Worm (Caenorhabditis elegans) whole organism, L1 larva: ENCODE results near the gene tbc-18.

Experiments used
- C04F5.9 ChIP-seq: sonication (generic microtip); optimal IDR thresholded peaks from 2 replicates; lab custom pipeline; 2016; ENCODE audit warnings: missing genetic modification characterization, missing compliant biosample characterization
- F16B12.6 ChIP-seq: fragments of 150-350 bp; optimal IDR thresholded peaks from 2 replicates; lab custom pipeline; 2014; ENCODE audit warnings: missing biosample characterization, missing genetic modification characterization
- Y116A8C.19 ChIP-seq: sonication (generic microtip); optimal IDR thresholded peaks from 2 replicates; lab custom pipeline; 2016; ENCODE audit warnings: missing compliant biosample characterization, missing genetic modification characterization, borderline replicate concordance
- ceh-63 ChIP-seq: fragments of 200-800 bp; sonication (Bioruptor generic); optimal IDR thresholded peaks from 2 replicates; lab custom pipeline; 2018; ENCODE audit warnings: mild to moderate bottlenecking, missing genetic modification characterization, missing compliant biosample characterization
- ceh-82 ChIP-seq, 3 experiments: fragments of 150-350 bp in 1 of 3; sonication (generic microtip) in 2 of 3; optimal IDR thresholded peaks; 2 replicates each; lab custom pipeline; 2014 to 2017; ENCODE audit warnings: missing biosample characterization in 3 of 3, missing genetic modification characterization in 3 of 3
- ceh-88 ChIP-seq: fragments of 200-800 bp; sonication (Bioruptor generic); IDR thresholded peaks from 2 replicates; pipeline ENCODE4 v1.3.6; 2022; ENCODE audit warnings: missing genetic modification characterization, missing compliant biosample characterization
- ces-1 ChIP-seq: fragments of 150-350 bp; optimal IDR thresholded peaks from 2 replicates; lab custom pipeline; 2014; ENCODE audit warnings: missing biosample characterization, missing genetic modification reagents, missing genetic modification characterization
- dsc-1 ChIP-seq: sonication (generic microtip); optimal IDR thresholded peaks from 2 replicates; lab custom pipeline; 2016; ENCODE audit warnings: mild to moderate bottlenecking, missing genetic modification characterization, missing compliant biosample characterization
- efl-3 ChIP-seq: fragments of 200-800 bp; sonication (Bioruptor generic); optimal IDR thresholded peaks from 2 replicates; lab custom pipeline; 2018; ENCODE audit warnings: mild to moderate bottlenecking, missing genetic modification characterization, missing compliant biosample characterization
- egl-13 ChIP-seq: sonication (generic microtip); optimal IDR thresholded peaks from 2 replicates; lab custom pipeline; 2016; ENCODE audit warnings: missing genotype, missing genetic modification reagents, missing genetic modification characterization, missing compliant biosample characterization
- elt-2 ChIP-seq: sonication (generic microtip); optimal IDR thresholded peaks from 2 replicates; lab custom pipeline; 2016; ENCODE audit warnings: missing genetic modification characterization, mild to moderate bottlenecking, inconsistent platforms, missing compliant biosample characterization, missing genetic modification reagents
- elt-3 ChIP-seq, 6 experiments: fragments of 150-350 bp in 1 of 6; sonication (generic microtip); optimal IDR thresholded peaks; 2 replicates each; lab custom pipeline; 2017 to 2018; ENCODE audit warnings: missing biosample characterization in 6 of 6, missing genetic modification characterization in 6 of 6, inconsistent platforms in 1 of 6
- ets-5 ChIP-seq: fragments of 200-800 bp; sonication (Bioruptor generic); IDR thresholded peaks from 2 replicates; pipeline ENCODE4 v1.3.6; 2022; ENCODE audit warnings: missing genetic modification characterization, missing compliant biosample characterization
- fos-1 ChIP-seq: fragments of 150-350 bp; optimal IDR thresholded peaks from 2 replicates; lab custom pipeline; 2014; ENCODE audit warnings: missing biosample characterization, missing genetic modification characterization
- grh-1 ChIP-seq: fragments of 200-800 bp; sonication (Bioruptor generic); IDR thresholded peaks from 2 replicates; pipeline ENCODE4 v1.3.6; 2022; ENCODE audit warnings: missing genetic modification reagents, missing genetic modification characterization, missing compliant biosample characterization
- hlh-17 ChIP-seq: fragments of 200-800 bp; sonication (Bioruptor generic); optimal IDR thresholded peaks from 2 replicates; lab custom pipeline; 2018; ENCODE audit warnings: missing genetic modification characterization, mild to moderate bottlenecking, missing compliant biosample characterization, moderate library complexity, borderline replicate concordance
- irx-1 ChIP-seq: sonication (generic microtip); optimal IDR thresholded peaks from 2 replicates; lab custom pipeline; 2016; ENCODE audit warnings: missing genetic modification characterization, missing compliant biosample characterization
- isw-1 ChIP-seq: fragments of 200-800 bp; sonication (Bioruptor generic); IDR thresholded peaks from 2 replicates; pipeline ENCODE4 v1.3.6; 2022; ENCODE audit warnings: missing genetic modification characterization, missing compliant biosample characterization
- jun-1 ChIP-seq: fragments of 150-350 bp; optimal IDR thresholded peaks from 2 replicates; lab custom pipeline; 2014; ENCODE audit warnings: missing biosample characterization, missing genetic modification reagents, missing genetic modification characterization
- lin-13 ChIP-seq: fragments of 150-350 bp; optimal IDR thresholded peaks from 2 replicates; lab custom pipeline; 2014; ENCODE audit warnings: missing biosample characterization, missing genetic modification reagents, missing genetic modification characterization
- lin-14 ChIP-seq: fragments of 200-800 bp; sonication (Bioruptor generic); optimal IDR thresholded peaks from 2 replicates; lab custom pipeline; 2018; ENCODE audit warnings: mild to moderate bottlenecking, missing genetic modification characterization, moderate library complexity, missing compliant biosample characterization
- lin-15B ChIP-seq: fragments of 150-350 bp; sonication (generic microtip); optimal IDR thresholded peaks from 3 replicates; lab custom pipeline; 2014; ENCODE audit warnings: missing biosample characterization, missing genetic modification characterization
- lin-35 ChIP-seq, 2 experiments: fragments of 150-350 bp; optimal IDR thresholded peaks; 2 replicates each; lab custom pipeline; 2014; ENCODE audit warnings: missing biosample characterization in 2 of 2, missing genetic modification characterization in 2 of 2, missing genetic modification reagents in 2 of 2
- lsy-2 ChIP-seq, 2 experiments: fragments of 150-350 bp; optimal IDR thresholded peaks; 2 replicates each; lab custom pipeline; 2014; ENCODE audit warnings: missing biosample characterization in 2 of 2, missing genetic modification characterization in 2 of 2
- nhr-11 ChIP-seq: fragments of 150-350 bp; optimal IDR thresholded peaks from 2 replicates; lab custom pipeline; 2014; ENCODE audit warnings: missing biosample characterization, missing genetic modification characterization
- nhr-12 ChIP-seq: sonication (generic microtip); optimal IDR thresholded peaks from 2 replicates; lab custom pipeline; 2017; ENCODE audit warnings: missing biosample characterization, missing genetic modification characterization
- nhr-20 ChIP-seq: sonication (generic microtip); optimal IDR thresholded peaks from 2 replicates; lab custom pipeline; 2016; ENCODE audit warnings: mild to moderate bottlenecking, missing genetic modification characterization, missing compliant biosample characterization
- nhr-28 ChIP-seq: fragments of 150-350 bp; optimal IDR thresholded peaks from 2 replicates; lab custom pipeline; 2014; ENCODE audit warnings: missing biosample characterization, missing genetic modification characterization
- nhr-76 ChIP-seq: sonication (generic microtip); optimal IDR thresholded peaks from 2 replicates; lab custom pipeline; 2017; ENCODE audit warnings: missing biosample characterization, missing genetic modification characterization
- nhr-77 ChIP-seq: fragments of 150-350 bp; optimal IDR thresholded peaks from 2 replicates; lab custom pipeline; 2014; ENCODE audit warnings: missing biosample characterization, missing genetic modification characterization
- nhr-84 ChIP-seq: sonication (generic microtip); optimal IDR thresholded peaks from 2 replicates; lab custom pipeline; 2017; ENCODE audit warnings: missing biosample characterization, missing genetic modification characterization
- nhr-85 ChIP-seq: sonication (generic microtip); peaks from one replicate; lab custom pipeline; 2016; ENCODE audit warnings: missing genetic modification characterization, inconsistent platforms, missing compliant biosample characterization
- pqm-1 ChIP-seq: sonication (generic microtip); optimal IDR thresholded peaks from 3 replicates; lab custom pipeline; 2017; ENCODE audit warnings: missing biosample characterization, missing genetic modification characterization
- snu-23 ChIP-seq: sonication (generic microtip); optimal IDR thresholded peaks from 2 replicates; lab custom pipeline; 2016; ENCODE audit warnings: missing genetic modification characterization, missing compliant biosample characterization
- sptf-1 ChIP-seq: fragments of 150-350 bp; optimal IDR thresholded peaks from 2 replicates; lab custom pipeline; 2014; ENCODE audit warnings: missing biosample characterization, missing genetic modification characterization
- sup-37 ChIP-seq: fragments of 200-800 bp; sonication (Bioruptor generic); optimal IDR thresholded peaks from 2 replicates; lab custom pipeline; 2018; ENCODE audit warnings: mild to moderate bottlenecking, missing genetic modification characterization, missing compliant biosample characterization
- unc-30 ChIP-seq: sonication (generic microtip); optimal IDR thresholded peaks from 2 replicates; lab custom pipeline; 2017; ENCODE audit warnings: missing biosample characterization, missing genetic modification characterization
- unc-62 ChIP-seq: fragments of 150-350 bp; optimal IDR thresholded peaks from 2 replicates; lab custom pipeline; 2014; ENCODE audit warnings: missing biosample characterization, missing genetic modification reagents, missing genetic modification characterization
- unc-98 ChIP-seq: fragments of 200-800 bp; sonication (Bioruptor generic); IDR thresholded peaks from 2 replicates; pipeline ENCODE4 v1.3.6; 2022; ENCODE audit warnings: missing genetic modification characterization, missing compliant biosample characterization
- xbp-1 ChIP-seq: sonication (generic microtip); optimal IDR thresholded peaks from 2 replicates; lab custom pipeline; 2016; ENCODE audit warnings: missing genetic modification characterization, missing compliant biosample characterization
- zag-1 ChIP-seq: fragments of 150-350 bp; optimal IDR thresholded peaks from 2 replicates; lab custom pipeline; 2014; ENCODE audit warnings: missing biosample characterization, missing genetic modification characterization
- ztf-4 ChIP-seq: fragments of 150-350 bp; optimal IDR thresholded peaks from 2 replicates; lab custom pipeline; 2014; ENCODE audit warnings: missing biosample characterization, missing genetic modification characterization

The tbc-18 gene

DNA sequence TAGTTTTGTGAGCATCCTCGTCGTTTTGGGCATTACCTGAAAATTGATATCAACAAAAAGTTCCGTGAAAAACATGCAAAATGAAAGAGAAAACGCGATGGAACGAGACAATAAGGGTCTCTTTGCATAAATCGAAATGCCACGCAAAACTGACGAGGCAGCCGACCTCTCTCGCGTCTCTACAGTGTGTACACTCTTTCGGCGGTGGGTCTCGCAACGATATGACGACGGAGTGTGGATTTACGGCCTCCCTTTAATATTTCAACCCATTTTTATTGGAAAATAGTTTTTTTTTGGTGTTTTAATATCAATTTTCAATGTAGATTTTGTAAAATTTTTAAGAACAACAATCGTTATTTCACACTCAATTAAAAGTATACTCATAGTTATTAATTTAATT lies 43.7 kb downstream of the tbc-18 start, which contains the start of gene tag-123 (continued):
- no peak for TF ChIP-seq egl-13 (tag; lab: Kevin White, UChicago)
- no peak for TF ChIP-seq ceh-88 (GFP tag; lab: Robert Waterston, UW)
- TF ChIP-seq grh-1, result no peak
- no peak for TF ChIP-seq ets-5
- TF ChIP-seq ces-1 (GFP tag; lab: Kevin White, UChicago), result no peak
- TF ChIP-seq snu-23 (GFP tag; lab: Kevin White, UChicago), result peak; percentile 70
- no peak for TF ChIP-seq unc-30 (tag; lab: Kevin White, UChicago)
- no peak for TF ChIP-seq irx-1 (tag; lab: Kevin White, UChicago)
- TF ChIP-seq xbp-1 (tag; lab: Kevin White, UChicago), result peak; percentile 69
- TF ChIP-seq nhr-12 (tag; lab: Kevin White, UChicago), result no peak
- peak; percentile 75 for TF ChIP-seq lin-14 (GFP tag; lab: Kevin White, UChicago)
- TF ChIP-seq nhr-76 (tag; lab: Kevin White, UChicago), result no peak
- TF ChIP-seq unc-98 (GFP tag; lab: Robert Waterston, UW), result no peak
- no peak for TF ChIP-seq unc-62 (GFP tag; lab: Kevin White, UChicago)
- TF ChIP-seq fos-1, result no peak
- no peak for TF ChIP-seq pqm-1 (tag; lab: Kevin White, UChicago)
- no peak for TF ChIP-seq jun-1 (tag; lab: Kevin White, UChicago)
- peak; percentile 63 for TF ChIP-seq nhr-20
- peak; percentile 29 for TF ChIP-seq isw-1 (GFP tag; lab: Robert Waterston, UW)
- TF ChIP-seq ztf-4 (tag; lab: Kevin White, UChicago), result no peak
- TF ChIP-seq sup-37 (GFP tag; lab: Kevin White, UChicago), result no peak
- no peak for TF ChIP-seq zag-1 (tag; lab: Kevin White, UChicago)
- TF ChIP-seq lsy-2 (tag; optimal IDR thresholded peaks at IDR 0.05; lab: Kevin White, UChicago), result peak; percentile 45 to 77
- TF ChIP-seq dsc-1 (tag; lab: Kevin White, UChicago), result peak; percentile 17
- TF ChIP-seq efl-3, result no peak
- TF ChIP-seq elt-3 (tag; optimal IDR thresholded peaks at IDR 0.05; lab: Kevin White, UChicago), result peak in 1 of 6 experiments; percentile 16
- TF ChIP-seq nhr-85 (tag; lab: Kevin White, UChicago), result peak; percentile 74
- TF ChIP-seq lin-13 (GFP tag; lab: Kevin White, UChicago), result peak; percentile 37
- no peak for TF ChIP-seq nhr-28
- TF ChIP-seq nhr-84 (tag; lab: Kevin White, UChicago), result no peak
- no peak for TF ChIP-seq C04F5.9
- TF ChIP-seq lin-15B (tag; lab: Kevin White, UChicago), result no peak
- TF ChIP-seq Y116A8C.19 (tag; lab: Kevin White, UChicago), result no peak
- no peak for TF ChIP-seq elt-2
- TF ChIP-seq ceh-63, result no peak
- TF ChIP-seq lin-35 (GFP tag; optimal IDR thresholded peaks at IDR 0.05; lab: Kevin White, UChicago), result peak; percentile 48 to 72
- no peak for TF ChIP-seq sptf-1 (tag; lab: Kevin White, UChicago)
- TF ChIP-seq F16B12.6, result no peak

ce11 chrX:8423199-8423598 lies 44.8 kb downstream of the tbc-18 start:
- TF ChIP-seq elt-2 (peak; percentile 8), grh-1 (no peak)

ce11 chrX:8423633-8424032 lies 45.3 kb downstream of the tbc-18 start, which contains the start of gene tth-1:
tth-1 (minus strand) TSS chrX:8423733.
- TF ChIP-seq nhr-12 (tag; lab: Kevin White, UChicago), result no peak
- no peak for TF ChIP-seq nhr-11 (tag; lab: Kevin White, UChicago)
- no peak for TF ChIP-seq sptf-1 (tag; lab: Kevin White, UChicago)
- TF ChIP-seq hlh-17 (GFP tag; lab: Kevin White, UChicago), result no peak
- TF ChIP-seq ceh-82 (tag; optimal IDR thresholded peaks at IDR 0.05; lab: Kevin White, UChicago), result no peak
- TF ChIP-seq nhr-77, result no peak
